Worm (Caenorhabditis elegans) whole organism, young adult: ENCODE measurements around the gene rev-3.
A peak's percentile ranks its signal among the peaks of the same experiment; 100 is the strongest.

ENCODE experiments used
- B0261.1 ChIP-seq: sonication (generic microtip); optimal IDR thresholded peaks from 2 replicates; lab custom pipeline; 2016; ENCODE audit warnings: mild to moderate bottlenecking, missing genetic modification characterization, moderate library complexity, missing compliant biosample characterization
- B0336.3 ChIP-seq: fragments of 200-800 bp; sonication (Bioruptor generic); IDR thresholded peaks from 2 replicates; pipeline ENCODE4 v1.3.6; 2022; ENCODE audit warnings: missing genetic modification characterization, missing compliant biosample characterization
- C17E4.6 ChIP-seq: fragments of 200-800 bp; sonication (Bioruptor generic); IDR thresholded peaks from 2 replicates; pipeline ENCODE4 v1.3.6; 2022; ENCODE audit warnings: missing genetic modification reagents, missing genetic modification characterization, missing compliant biosample characterization
- F23B12.7 ChIP-seq: sonication (generic microtip); optimal IDR thresholded peaks from 2 replicates; lab custom pipeline; 2017; ENCODE audit warnings: missing genetic modification characterization, mild to moderate bottlenecking, missing compliant biosample characterization, antibody characterized with exemption, moderate library complexity; ENCODE audit not compliant: insufficient read depth
- F37B4.10 ChIP-seq: fragments of 200-800 bp; sonication (Bioruptor generic); IDR thresholded peaks from 2 replicates; pipeline ENCODE4 v1.3.6; 2022; ENCODE audit warnings: missing genetic modification characterization, missing compliant biosample characterization
- F52B5.7 ChIP-seq: sonication (generic microtip); optimal IDR thresholded peaks from 2 replicates; lab custom pipeline; 2016; ENCODE audit warnings: mild to moderate bottlenecking, missing genetic modification characterization, missing compliant biosample characterization
- K11D2.4 ChIP-seq: fragments of 200-800 bp; sonication (Bioruptor generic); IDR thresholded peaks from 2 replicates; pipeline ENCODE4 v1.3.6; 2022; ENCODE audit warnings: missing genetic modification reagents, missing genetic modification characterization, missing compliant biosample characterization
- K12H6.12 ChIP-seq: fragments of 200-800 bp; sonication (Bioruptor generic); optimal IDR thresholded peaks from 2 replicates; lab custom pipeline; 2018; ENCODE audit warnings: mild to moderate bottlenecking, missing genetic modification characterization, missing compliant biosample characterization
- T26A5.8 ChIP-seq: sonication (generic microtip); optimal IDR thresholded peaks from 2 replicates; lab custom pipeline; 2016; ENCODE audit warnings: missing genetic modification characterization, missing compliant biosample characterization
- Y56A3A.18 ChIP-seq: fragments of 200-800 bp; sonication (Bioruptor generic); IDR thresholded peaks from 2 replicates; pipeline ENCODE4 v1.3.6; 2022; ENCODE audit warnings: missing genetic modification reagents, missing genetic modification characterization, missing compliant biosample characterization
- Y67H2A.10 ChIP-seq: fragments of 200-800 bp; sonication (Bioruptor generic); conservative IDR thresholded peaks from 2 replicates; pipeline ENCODE4 v1.3.6; 2022; ENCODE audit warnings: missing genetic modification reagents, missing genetic modification characterization, missing compliant biosample characterization
- ZK185.1 ChIP-seq: sonication (generic microtip); optimal IDR thresholded peaks from 2 replicates; lab custom pipeline; 2016; ENCODE audit warnings: mild to moderate bottlenecking, missing genetic modification characterization, missing compliant biosample characterization; ENCODE audit not compliant: poor library complexity, severe bottlenecking
- atf-7 ChIP-seq: sonication (generic microtip); optimal IDR thresholded peaks from 2 replicates; lab custom pipeline; 2017; ENCODE audit warnings: mild to moderate bottlenecking, missing genetic modification characterization, missing compliant biosample characterization
- bed-1 ChIP-seq: fragments of 200-800 bp; sonication (Bioruptor generic); IDR thresholded peaks from 2 replicates; pipeline ENCODE4 v1.3.6; 2022; ENCODE audit warnings: missing genetic modification reagents, missing genetic modification characterization, missing compliant biosample characterization
- cebp-1 ChIP-seq, 2 experiments: fragments of 200-800 bp in 1 of 2; sonication (Bioruptor generic) in 1 of 2; sonication (generic microtip) in 1 of 2; IDR thresholded peaks in 1 of 2; optimal IDR thresholded peaks in 1 of 2; 2 replicates each; pipeline versions ENCODE4 v1.3.6 to Lab custom; 2017 to 2022; ENCODE audit warnings: missing compliant biosample characterization in 2 of 2, missing genetic modification characterization in 2 of 2, mild to moderate bottlenecking in 1 of 2, missing genetic modification reagents in 1 of 2, moderate library complexity in 1 of 2
- ceh-27 ChIP-seq: fragments of 200-800 bp; sonication (Bioruptor generic); optimal IDR thresholded peaks from 2 replicates; lab custom pipeline; 2018; ENCODE audit warnings: mild to moderate bottlenecking, missing genetic modification characterization, moderate library complexity, missing compliant biosample characterization
- chd-7 ChIP-seq: sonication (generic microtip); optimal IDR thresholded peaks from 2 replicates; lab custom pipeline; 2016; ENCODE audit warnings: mild to moderate bottlenecking, missing genetic modification characterization, moderate library complexity, missing compliant biosample characterization
- dox-1 ChIP-seq: fragments of 200-800 bp; sonication (Bioruptor generic); IDR thresholded peaks from 2 replicates; pipeline ENCODE4 v1.3.6; 2022; ENCODE audit warnings: missing genetic modification reagents, missing genetic modification characterization, missing compliant biosample characterization
- ets-4 ChIP-seq: fragments of 200-800 bp; sonication (Bioruptor generic); optimal IDR thresholded peaks from 2 replicates; lab custom pipeline; 2018; ENCODE audit warnings: mild to moderate bottlenecking, missing genetic modification characterization, missing compliant biosample characterization
- him-1 ChIP-seq: sonication (generic microtip); optimal IDR thresholded peaks from 2 replicates; lab custom pipeline; 2016; ENCODE audit warnings: missing genotype, missing genetic modification reagents, missing genetic modification characterization, missing compliant biosample characterization
- hlh-12 ChIP-seq: sonication (generic microtip); optimal IDR thresholded peaks from 2 replicates; lab custom pipeline; 2016; ENCODE audit warnings: missing genetic modification characterization, missing compliant biosample characterization
- hmg-1.2 ChIP-seq: fragments of 200-800 bp; sonication (Bioruptor generic); IDR thresholded peaks from 2 replicates; pipeline ENCODE4 v1.3.6; 2022; ENCODE audit warnings: missing genetic modification reagents, missing genetic modification characterization, missing compliant biosample characterization
- lin-26 ChIP-seq: fragments of 200-800 bp; sonication (Bioruptor generic); IDR thresholded peaks from 2 replicates; pipeline ENCODE4 v1.3.6; 2022; ENCODE audit warnings: missing genetic modification reagents, missing genetic modification characterization, missing compliant biosample characterization
- lin-35 ChIP-seq, 3 experiments: fragments of 150-350 bp in 2 of 3; sonication (generic microtip) in 1 of 3; optimal IDR thresholded peaks; 2 replicates each; lab custom pipeline; 2014 to 2018; ENCODE audit warnings: missing biosample characterization in 3 of 3, missing genetic modification characterization in 3 of 3, missing genetic modification reagents in 3 of 3
- lir-1 ChIP-seq: fragments of 200-800 bp; sonication (Bioruptor generic); conservative IDR thresholded peaks from 2 replicates; pipeline ENCODE4 v1.3.6; 2022; ENCODE audit warnings: missing genetic modification reagents, missing genetic modification characterization, missing compliant biosample characterization
- madf-3 ChIP-seq: fragments of 200-800 bp; sonication (Bioruptor generic); IDR thresholded peaks from 2 replicates; pipeline ENCODE4 v1.3.6; 2022; ENCODE audit warnings: missing genetic modification reagents, missing genetic modification characterization, missing compliant biosample characterization
- mcd-1 ChIP-seq: fragments of 200-800 bp; sonication (Bioruptor generic); IDR thresholded peaks from 2 replicates; pipeline ENCODE4 v1.3.6; 2022; ENCODE audit warnings: missing genetic modification reagents, missing genetic modification characterization, missing compliant biosample characterization
- nfya-1 ChIP-seq: sonication (generic microtip); optimal IDR thresholded peaks from 2 replicates; lab custom pipeline; 2017; ENCODE audit warnings: antibody characterized with exemption, missing compliant biosample characterization, missing genetic modification characterization, borderline replicate concordance; ENCODE audit not compliant: insufficient read depth
- nfyb-1 ChIP-seq: fragments of 200-800 bp; sonication (Bioruptor generic); IDR thresholded peaks from 2 replicates; pipeline ENCODE4 v1.3.6; 2022; ENCODE audit warnings: missing genetic modification reagents, missing genetic modification characterization, missing compliant biosample characterization
- nhr-179 ChIP-seq: sonication (generic microtip); optimal IDR thresholded peaks from 2 replicates; lab custom pipeline; 2016; ENCODE audit warnings: mild to moderate bottlenecking, missing genetic modification characterization, missing compliant biosample characterization
- pbrm-1 ChIP-seq: fragments of 200-800 bp; sonication (Bioruptor generic); IDR thresholded peaks from 2 replicates; pipeline ENCODE4 v1.3.6; 2022; ENCODE audit warnings: missing genetic modification reagents, missing genetic modification characterization, missing compliant biosample characterization
- pha-4 ChIP-seq: fragments of 150-350 bp; sonication (generic microtip); optimal IDR thresholded peaks from 2 replicates; lab custom pipeline; 2014; ENCODE audit warnings: missing biosample characterization, missing genetic modification reagents, missing genetic modification characterization
- rcor-1 ChIP-seq: fragments of 200-800 bp; sonication (Bioruptor generic); IDR thresholded peaks from 2 replicates; pipeline ENCODE4 v1.3.6; 2022; ENCODE audit warnings: missing genetic modification reagents, missing genetic modification characterization, missing compliant biosample characterization
- snpc-1.1 ChIP-seq: sonication (generic microtip); optimal IDR thresholded peaks from 2 replicates; lab custom pipeline; 2017; ENCODE audit warnings: missing genetic modification characterization, mild to moderate bottlenecking, missing compliant biosample characterization, antibody characterized with exemption, moderate library complexity, missing genotype, missing genetic modification reagents; ENCODE audit not compliant: insufficient read depth
- snpc-1.3 ChIP-seq: sonication (generic microtip); optimal IDR thresholded peaks from 2 replicates; lab custom pipeline; 2017; ENCODE audit warnings: missing genetic modification characterization, mild to moderate bottlenecking, missing compliant biosample characterization, antibody characterized with exemption, moderate library complexity, missing genotype, missing genetic modification reagents; ENCODE audit not compliant: insufficient read depth
- snpc-3.4 ChIP-seq: sonication (generic microtip); optimal IDR thresholded peaks from 2 replicates; lab custom pipeline; 2017; ENCODE audit warnings: missing genetic modification characterization, mild to moderate bottlenecking, missing compliant biosample characterization, antibody characterized with exemption, moderate library complexity, missing genotype, missing genetic modification reagents
- snpc-4 ChIP-seq, 5 experiments: fragments of 150-350 bp in 1 of 5; sonication (generic microtip) in 4 of 5; optimal IDR thresholded peaks; 2 replicates each; lab custom pipeline; 2014 to 2018; ENCODE audit warnings: missing genetic modification characterization in 5 of 5, missing biosample characterization in 3 of 5, antibody characterized with exemption in 2 of 5, mild to moderate bottlenecking in 2 of 5, missing compliant biosample characterization in 2 of 5, missing genotype in 2 of 5, moderate library complexity in 2 of 5, missing genetic modification reagents in 1 of 5
- tbp1 ChIP-seq: fragments of 200-800 bp; sonication (Bioruptor generic); optimal IDR thresholded peaks from 2 replicates; lab custom pipeline; 2018; ENCODE audit warnings: mild to moderate bottlenecking, missing genetic modification characterization, missing compliant biosample characterization
- unc-130 ChIP-seq: sonication (generic microtip); optimal IDR thresholded peaks from 2 replicates; lab custom pipeline; 2016; ENCODE audit warnings: missing genetic modification reagents, missing genetic modification characterization, missing compliant biosample characterization
- unc-62 ChIP-seq: fragments of 150-350 bp; optimal IDR thresholded peaks from 2 replicates; lab custom pipeline; 2014; ENCODE audit warnings: missing biosample characterization, missing genetic modification reagents, missing genetic modification characterization
- zfh-2 ChIP-seq: fragments of 200-800 bp; sonication (Bioruptor generic); conservative IDR thresholded peaks from 2 replicates; pipeline ENCODE4 v1.3.6; 2022; ENCODE audit warnings: missing genetic modification reagents, missing genetic modification characterization, missing compliant biosample characterization
- zim-3 ChIP-seq: sonication (generic microtip); optimal IDR thresholded peaks from 2 replicates; lab custom pipeline; 2017; ENCODE audit warnings: mild to moderate bottlenecking, missing genetic modification characterization, moderate library complexity, missing compliant biosample characterization
- ztf-26 ChIP-seq: sonication (generic microtip); optimal IDR thresholded peaks from 2 replicates; lab custom pipeline; 2017; ENCODE audit warnings: missing genetic modification characterization, missing compliant biosample characterization
- ztf-28 ChIP-seq: fragments of 200-800 bp; sonication (Bioruptor generic); IDR thresholded peaks from 2 replicates; pipeline ENCODE4 v1.3.6; 2022; ENCODE audit warnings: missing genetic modification reagents, missing genetic modification characterization, missing compliant biosample characterization
- ztf-3 ChIP-seq: fragments of 200-800 bp; sonication (Bioruptor generic); optimal IDR thresholded peaks from 2 replicates; lab custom pipeline; 2018; ENCODE audit warnings: mild to moderate bottlenecking, missing genetic modification characterization, missing compliant biosample characterization

rev-3 gene

ce11 chrIII:5760721-5761120 is 29.7 kb downstream of the rev-3 start:
- no peak for TF ChIP-seq ztf-28
- no peak for TF ChIP-seq zfh-2
- no peak for TF ChIP-seq unc-130 (GFP tag; lab: Kevin White, UChicago)
- no peak for TF ChIP-seq hlh-12 (tag; lab: Kevin White, UChicago)
- TF ChIP-seq Y56A3A.18 (GFP tag; lab: Robert Waterston, UW), result no peak
- TF ChIP-seq F52B5.7 (tag; lab: Kevin White, UChicago), result no peak
- TF ChIP-seq bed-1, result no peak
- TF ChIP-seq lir-1 (GFP tag; lab: Robert Waterston, UW), result no peak
- TF ChIP-seq nfya-1, result no peak
- TF ChIP-seq snpc-3.4 (tag; lab: Kevin White, UChicago), result no peak
- TF ChIP-seq ets-4, result no peak
- no peak for TF ChIP-seq snpc-1.1 (tag; lab: Kevin White, UChicago)
- no peak for TF ChIP-seq B0261.1
- no peak for TF ChIP-seq tbp1 (GFP tag; lab: Kevin White, UChicago)
- no peak for TF ChIP-seq B0336.3 (GFP tag; lab: Robert Waterston, UW)
- TF ChIP-seq madf-3 (GFP tag; lab: Robert Waterston, UW), result no peak
- no peak for TF ChIP-seq F23B12.7
- TF ChIP-seq lin-26 (GFP tag; lab: Robert Waterston, UW), result no peak
- TF ChIP-seq, all 124 proteins: peak for 0

- TF ChIP-seq ZK185.1 (tag; lab: Kevin White, UChicago) (peak; percentile 7), F37B4.10 (no peak), ztf-26 (no peak), dox-1 (no peak), ztf-3 (GFP tag; lab: Kevin White, UChicago) (no peak), atf-7 (tag; lab: Kevin White, UChicago) (peak; percentile 95), lin-35 (GFP tag; optimal IDR thresholded peaks at IDR 0.05; lab: Kevin White, UChicago) (peak in 1 of 3 experiments; percentile 84), snpc-4 (GFP tag; optimal IDR thresholded peaks at IDR 0.05; lab: Kevin White, UChicago) (no peak), snpc-4 (tag; optimal IDR thresholded peaks at IDR 0.05; lab: Kevin White, UChicago) (no peak), cebp-1 (GFP tag; IDR thresholded peaks at IDR 0.05; lab: Robert Waterston, UW) (no peak), cebp-1 (tag; optimal IDR thresholded peaks at IDR 0.05; lab: Kevin White, UChicago) (peak; percentile 35), zfh-2 (peak; percentile 28; the same call in 1 of the 2 replicates), nfyb-1 (GFP tag; lab: Robert Waterston, UW) (peak; percentile 57; the same call in 1 of the 2 replicates), pha-4 (no peak), mcd-1 (GFP tag; lab: Robert Waterston, UW) (0 out of 2 replicates have a peak, but pooled peaks have one; percentile 48), C17E4.6 (GFP tag; lab: Robert Waterston, UW) (no peak), K11D2.4 (GFP tag; lab: Robert Waterston, UW) (no peak), T26A5.8 (tag; lab: Kevin White, UChicago) (no peak), chd-7 (tag; lab: Kevin White, UChicago) (peak; percentile 24), Y56A3A.18 (GFP tag; lab: Robert Waterston, UW) (no peak), Y67H2A.10 (GFP tag; lab: Robert Waterston, UW) (no peak), unc-62 (no peak), zim-3 (tag; lab: Kevin White, UChicago) (no peak), nhr-179 (no peak), hmg-1.2 (GFP tag; lab: Robert Waterston, UW) (peak; percentile 30; the same call in 1 of the 2 replicates), pbrm-1 (no peak), rcor-1 (GFP tag; lab: Robert Waterston, UW) (0 out of 2 replicates have a peak, but pooled peaks have one; percentile 35), him-1 (tag; lab: Kevin White, UChicago) (no peak), K12H6.12 (tag; lab: Kevin White, UChicago) (peak; percentile 53), ceh-27 (peak; percentile 17), snpc-1.3 (tag; lab: Kevin White, UChicago) (no peak), hlh-12 (tag; lab: Kevin White, UChicago) (no peak), snpc-3.4 (tag; lab: Kevin White, UChicago) (no peak)
Observed at ce11 chrIII:5758519-5759099, 31.8 kb downstream of the rev-3 start.
